Worm (Caenorhabditis elegans): ENCODE measurements around the gene nhr-198.
"Not testable (repeated sequence)": the region's sequence is repeated elsewhere in the genome, so short reads cannot be mapped to it uniquely, and the experiment has no call there.

The nhr-198 gene

ce11 chrV:15666718-15667117, 27.1 kb upstream of the nhr-198 start:
- TF ChIP-seq elt-2 (tag; optimal IDR thresholded peaks at IDR 0.05) (peak; percentile 99), pha-4 (tag; optimal IDR thresholded peaks at IDR 0.05) (peak; percentile 79), jun-1 (tag; optimal IDR thresholded peaks at IDR 0.05) (peak; percentile 64), elt-1 (tag; optimal IDR thresholded peaks at IDR 0.05) (no peak), pqm-1 (tag; optimal IDR thresholded peaks at IDR 0.05) (peak; percentile 98)

- TF ChIP-seq nhr-43 (tag; optimal IDR thresholded peaks at IDR 0.05; ENCODE audit: poor library complexity, severe bottlenecking); unc-62 (GFP tag; optimal IDR thresholded peaks at IDR 0.05); unc-39 (tag; optimal IDR thresholded peaks at IDR 0.05): not testable (repeated sequence)
Measured at ce11 chrV:15668200-15668599, 25.6 kb upstream of the nhr-198 start, which contains the start of gene F53E4.1. TSS of gene F53E4.1 (minus strand) at chrV:15668300.

ce11 chrV:15668870-15669269, 24.9 kb upstream of the nhr-198 start, which contains the start of gene K06B4.4:
TSS of gene K06B4.4 (plus strand) at chrV:15669170.
- TF ChIP-seq nhr-43 (tag; optimal IDR thresholded peaks at IDR 0.05; ENCODE audit: poor library complexity, severe bottlenecking) (no peak), elt-2 (tag; optimal IDR thresholded peaks at IDR 0.05) (no peak), elt-3 (tag; optimal IDR thresholded peaks at IDR 0.05) (no peak), mml-1 (tag; optimal IDR thresholded peaks at IDR 0.05) (no peak), mdl-1 (tag; optimal IDR thresholded peaks at IDR 0.05) (no peak), tbx-2 (tag; optimal IDR thresholded peaks at IDR 0.05) (no peak), snpc-4 (tag; optimal IDR thresholded peaks at IDR 0.05) (no peak), ztf-11 (tag; optimal IDR thresholded peaks at IDR 0.05) (no peak), nhr-25 (tag; optimal IDR thresholded peaks at IDR 0.05) (no peak), pha-4 (tag; optimal IDR thresholded peaks at IDR 0.05) (no peak), lsy-12 (tag; optimal IDR thresholded peaks at IDR 0.05) (no peak), nhr-12 (tag; optimal IDR thresholded peaks at IDR 0.05) (no peak), unc-39 (tag; optimal IDR thresholded peaks at IDR 0.05) (no peak), lin-15B (tag; optimal IDR thresholded peaks at IDR 0.05) (no peak), aly-2 (tag; optimal IDR thresholded peaks at IDR 0.05) (no peak), nhr-237 (tag; optimal IDR thresholded peaks at IDR 0.05) (no peak), eor-1 (tag; optimal IDR thresholded peaks at IDR 0.05) (no peak), sea-2 (GFP tag; optimal IDR thresholded peaks at IDR 0.05) (no peak), elt-1 (tag; optimal IDR thresholded peaks at IDR 0.05) (no peak), fkh-10 (GFP tag; optimal IDR thresholded peaks at IDR 0.05) (no peak)

ce11 chrV:15670139-15670538, 23.7 kb upstream of the nhr-198 start, which contains the start of gene K06B4.15:
TSS of gene K06B4.15 (plus strand) at chrV:15670439.
- TF ChIP-seq nhr-76, tbx-2, lin-39 (tag; optimal IDR thresholded peaks at IDR 0.05): not testable (repeated sequence)

- TF ChIP-seq snpc-4 (tag; optimal IDR thresholded peaks at IDR 0.05): no peak
- TF ChIP-seq jun-1 (tag; optimal IDR thresholded peaks at IDR 0.05): no peak
- TF ChIP-seq egl-27 (tag; optimal IDR thresholded peaks at IDR 0.05): no peak
- no peak for TF ChIP-seq nhr-12 (tag; optimal IDR thresholded peaks at IDR 0.05)
- TF ChIP-seq nhr-23 (tag; optimal IDR thresholded peaks at IDR 0.05): no peak
- no peak for TF ChIP-seq lsy-12 (tag; optimal IDR thresholded peaks at IDR 0.05)
- TF ChIP-seq pha-4 (tag; optimal IDR thresholded peaks at IDR 0.05): no peak
- TF ChIP-seq R02D3.7 (tag; optimal IDR thresholded peaks at IDR 0.05): no peak
- no peak for TF ChIP-seq ztf-11 (tag; optimal IDR thresholded peaks at IDR 0.05)
- no peak for TF ChIP-seq elt-1 (tag; optimal IDR thresholded peaks at IDR 0.05)
- TF ChIP-seq nhr-25 (tag; optimal IDR thresholded peaks at IDR 0.05): no peak
- no peak for TF ChIP-seq nhr-67 (tag; optimal IDR thresholded peaks at IDR 0.05)
- TF ChIP-seq ceh-28 (tag; optimal IDR thresholded peaks at IDR 0.05): no peak
Measured at ce11 chrV:15673707-15674106, 20.1 kb upstream of the nhr-198 start, which contains the start of gene nhr-51. TSS of gene nhr-51 (plus strand) at chrV:15674007.

ce11 chrV:15674899-15675298, 18.9 kb upstream of the nhr-198 start:
- TF ChIP-seq R02D3.7 (tag; optimal IDR thresholded peaks at IDR 0.05) (no peak), nhr-237 (tag; optimal IDR thresholded peaks at IDR 0.05) (no peak), ceh-9 (tag; optimal IDR thresholded peaks at IDR 0.05) (no peak), nhr-77 (tag; optimal IDR thresholded peaks at IDR 0.05) (no peak), egl-27 (tag; optimal IDR thresholded peaks at IDR 0.05) (no peak), pqm-1 (tag; optimal IDR thresholded peaks at IDR 0.05) (no peak), mdl-1 (tag; optimal IDR thresholded peaks at IDR 0.05) (no peak), unc-39 (tag; optimal IDR thresholded peaks at IDR 0.05) (no peak), mml-1 (tag; optimal IDR thresholded peaks at IDR 0.05) (no peak), ztf-4 (tag; optimal IDR thresholded peaks at IDR 0.05) (no peak), zag-1 (tag; optimal IDR thresholded peaks at IDR 0.05) (no peak), nhr-12 (tag; optimal IDR thresholded peaks at IDR 0.05) (no peak), ceh-82 (tag; optimal IDR thresholded peaks at IDR 0.05) (no peak), sea-2 (GFP tag; optimal IDR thresholded peaks at IDR 0.05) (no peak), nhr-28 (tag; optimal IDR thresholded peaks at IDR 0.05) (no peak), nhr-67 (tag; optimal IDR thresholded peaks at IDR 0.05) (no peak), pha-4 (tag; optimal IDR thresholded peaks at IDR 0.05) (no peak), lin-15B (tag; optimal IDR thresholded peaks at IDR 0.05) (no peak), ZK546.5 (tag; optimal IDR thresholded peaks at IDR 0.05) (no peak)

Data from whole organism, L3 larva.